Worm (Caenorhabditis elegans): ENCODE results near the gene Y82E9BL.1.

Y82E9BL.1 gene

DNA sequence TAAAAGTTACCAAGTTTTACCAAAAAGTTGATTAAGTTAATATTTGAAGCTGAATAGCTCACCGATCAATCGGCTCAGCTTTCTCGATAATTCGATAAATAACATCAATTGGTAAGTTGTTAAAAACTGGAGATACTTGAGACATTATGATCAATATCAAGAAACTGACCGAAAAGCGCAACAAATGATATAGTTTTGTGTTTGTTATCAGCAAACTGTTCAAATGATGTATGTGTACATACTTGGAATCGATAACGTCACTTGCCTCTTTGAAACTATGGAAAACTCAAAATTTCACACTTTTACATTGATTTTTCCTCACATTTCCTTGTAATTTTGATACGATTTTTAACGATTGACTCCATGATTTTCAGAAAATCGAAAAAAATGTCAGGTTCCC lies 40.2 kb downstream of the Y82E9BL.1 start, which contains the start of the genes fbxa-80 and fbxa-19:
Gene fbxa-80 (minus strand): TSS at position 173 of the 400 bp plus-strand sequence.
Gene fbxa-19 (plus strand): TSS at position 364 of the 400 bp plus-strand sequence.
- no peak for TF ChIP-seq lsy-2 (tag; optimal IDR thresholded peaks at IDR 0.05)
- TF ChIP-seq M03D4.4 (tag; optimal IDR thresholded peaks at IDR 0.05), result no peak
- TF ChIP-seq nhr-237 (tag; optimal IDR thresholded peaks at IDR 0.05), result no peak
- TF ChIP-seq sem-2 (GFP tag; optimal IDR thresholded peaks at IDR 0.05), result no peak
- TF ChIP-seq ceh-39 (tag; optimal IDR thresholded peaks at IDR 0.05), result no peak
- TF ChIP-seq nhr-2 (tag; optimal IDR thresholded peaks at IDR 0.05), result no peak
- no peak for TF ChIP-seq sptf-1 (tag; optimal IDR thresholded peaks at IDR 0.05)
- no peak for TF ChIP-seq mls-2 (tag; optimal IDR thresholded peaks at IDR 0.05)
- TF ChIP-seq unc-62 (GFP tag; optimal IDR thresholded peaks at IDR 0.05), result no peak
- TF ChIP-seq blmp-1 (tag; optimal IDR thresholded peaks at IDR 0.05), result no peak
- TF ChIP-seq mep-1 (tag; optimal IDR thresholded peaks at IDR 0.05), result no peak
- TF ChIP-seq ztf-11 (tag; optimal IDR thresholded peaks at IDR 0.05), result no peak
- no peak for TF ChIP-seq zip-8 (tag; optimal IDR thresholded peaks at IDR 0.05)
- no peak for TF ChIP-seq flh-1 (GFP tag; optimal IDR thresholded peaks at IDR 0.05)

- TF ChIP-seq lsy-2 (tag; optimal IDR thresholded peaks at IDR 0.05) (no peak), sem-2 (GFP tag; optimal IDR thresholded peaks at IDR 0.05) (no peak), mep-1 (tag; optimal IDR thresholded peaks at IDR 0.05) (no peak), pha-4 (tag; optimal IDR thresholded peaks at IDR 0.05) (no peak), unc-120 (tag; optimal IDR thresholded peaks at IDR 0.05; ENCODE audit: poor library complexity, severe bottlenecking) (no peak), ces-1 (GFP tag; optimal IDR thresholded peaks at IDR 0.05) (no peak), cnd-1 (tag; optimal IDR thresholded peaks at IDR 0.05) (no peak)
Measured at ce11 chrIII:1314283-1314682, 40.9 kb downstream of the Y82E9BL.1 start.

DNA sequence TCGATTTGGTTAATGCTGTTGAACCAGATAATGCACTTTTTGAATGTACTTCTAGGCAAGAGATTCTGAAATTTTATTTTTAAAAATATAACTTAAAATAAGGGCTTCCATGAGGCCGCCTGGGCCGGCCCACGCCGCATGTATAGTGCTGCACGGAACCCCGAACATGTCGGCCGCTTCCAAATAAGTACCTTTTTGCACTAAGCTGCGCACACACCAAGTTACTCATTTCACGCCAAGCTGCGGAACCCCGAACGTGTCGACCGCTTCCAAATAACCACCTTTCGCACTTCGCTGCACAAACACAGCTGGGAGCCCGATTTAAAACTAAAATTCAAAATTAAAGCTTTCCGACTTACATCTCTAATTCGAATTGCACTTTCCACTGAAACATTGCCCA lies 43.9 kb downstream of the Y82E9BL.1 start:
- TF ChIP-seq nhr-12 (tag; optimal IDR thresholded peaks at IDR 0.05), result no peak
- no peak for TF ChIP-seq unc-39 (tag; optimal IDR thresholded peaks at IDR 0.05)
- TF ChIP-seq flh-1 (GFP tag; optimal IDR thresholded peaks at IDR 0.05), result no peak
- no peak for TF ChIP-seq ham-2 (GFP tag; optimal IDR thresholded peaks at IDR 0.05)
- no peak for TF ChIP-seq sptf-1 (tag; optimal IDR thresholded peaks at IDR 0.05)
- no peak for TF ChIP-seq lsy-2 (tag; optimal IDR thresholded peaks at IDR 0.05)

ce11 chrIII:1308887-1309286 lies 46.3 kb downstream of the Y82E9BL.1 start, which contains the start of gene Y82E9BL.12:
Gene Y82E9BL.12, plus strand, starts transcription at chrIII:1309187.
- TF ChIP-seq sem-2 (GFP tag; optimal IDR thresholded peaks at IDR 0.05) (no peak), cnd-1 (tag; optimal IDR thresholded peaks at IDR 0.05) (no peak), unc-62 (GFP tag; optimal IDR thresholded peaks at IDR 0.05) (no peak), lin-13 (tag; optimal IDR thresholded peaks at IDR 0.05) (no peak), ceh-39 (tag; optimal IDR thresholded peaks at IDR 0.05) (no peak), tbx-8 (GFP tag; optimal IDR thresholded peaks at IDR 0.05) (no peak), bed-3 (GFP tag; optimal IDR thresholded peaks at IDR 0.05) (no peak), elt-1 (tag; optimal IDR thresholded peaks at IDR 0.05; ENCODE audit: borderline replicate concordance, insufficient read depth) (no peak), nhr-12 (tag; optimal IDR thresholded peaks at IDR 0.05) (no peak), flh-1 (GFP tag; optimal IDR thresholded peaks at IDR 0.05) (no peak), unc-120 (tag; optimal IDR thresholded peaks at IDR 0.05; ENCODE audit: poor library complexity, severe bottlenecking) (no peak), zip-8 (tag; optimal IDR thresholded peaks at IDR 0.05) (no peak), elt-3 (tag; optimal IDR thresholded peaks at IDR 0.05) (no peak), mep-1 (tag; optimal IDR thresholded peaks at IDR 0.05) (no peak)

DNA sequence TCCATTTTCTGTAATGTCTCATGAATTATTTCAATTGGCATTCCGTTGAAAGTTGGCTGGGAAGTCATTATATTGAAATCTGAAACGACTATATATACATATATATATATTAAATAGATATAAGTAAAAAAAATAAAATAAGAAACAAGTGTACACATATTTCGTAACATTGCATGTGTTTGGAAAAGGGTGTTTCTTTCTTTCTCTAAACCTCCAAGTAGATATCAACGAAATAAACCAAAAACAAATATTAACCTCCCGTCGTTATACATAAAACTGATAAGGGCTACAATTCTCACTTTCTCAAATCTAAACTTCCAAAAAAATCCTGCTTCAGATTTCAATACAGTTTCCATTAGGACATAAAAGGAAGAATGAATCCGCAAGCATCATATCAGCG lies 47.0 kb downstream of the Y82E9BL.1 start, which contains the start of gene fbxa-79:
Gene fbxa-79 (minus strand): TSS at position 86 of the 400 bp plus-strand sequence.
- TF ChIP-seq M03D4.4 (tag; optimal IDR thresholded peaks at IDR 0.05), result no peak

DNA sequence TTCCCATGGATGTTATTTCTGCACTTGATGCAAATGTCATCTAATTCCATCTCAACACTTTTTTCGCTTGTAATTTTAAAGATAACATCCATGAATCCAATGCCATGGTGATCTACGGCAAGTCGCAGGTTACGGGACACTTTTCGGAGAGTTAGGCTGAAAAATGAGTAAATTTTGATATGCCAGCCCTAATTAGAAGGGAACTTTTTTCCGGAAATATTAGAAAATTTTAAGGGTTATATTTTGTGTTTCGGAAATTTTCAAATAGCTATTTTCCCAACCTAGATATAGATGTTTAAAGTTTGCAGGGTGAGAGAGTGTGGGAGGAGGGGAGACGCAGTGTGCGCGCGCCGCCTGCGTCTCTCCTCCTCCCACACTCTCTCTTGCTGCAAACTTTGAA lies 47.9 kb downstream of the Y82E9BL.1 start:
- TF ChIP-seq nhr-76 (tag; optimal IDR thresholded peaks at IDR 0.05) (no peak), drap-1 (GFP tag; optimal IDR thresholded peaks at IDR 0.05) (no peak), ham-2 (GFP tag; optimal IDR thresholded peaks at IDR 0.05) (no peak), elt-3 (tag; optimal IDR thresholded peaks at IDR 0.05) (no peak), snpc-4 (tag; optimal IDR thresholded peaks at IDR 0.05) (no peak), sptf-1 (tag; optimal IDR thresholded peaks at IDR 0.05) (no peak), mab-5 (tag; optimal IDR thresholded peaks at IDR 0.05) (no peak), bed-3 (GFP tag; optimal IDR thresholded peaks at IDR 0.05) (no peak), M03D4.4 (tag; optimal IDR thresholded peaks at IDR 0.05) (no peak), mls-2 (tag; optimal IDR thresholded peaks at IDR 0.05) (no peak), unc-39 (tag; optimal IDR thresholded peaks at IDR 0.05) (no peak), pha-4 (tag; optimal IDR thresholded peaks at IDR 0.05) (no peak), nhr-28 (tag; optimal IDR thresholded peaks at IDR 0.05) (no peak), tbx-8 (GFP tag; optimal IDR thresholded peaks at IDR 0.05) (no peak), ceh-39 (tag; optimal IDR thresholded peaks at IDR 0.05) (no peak), ceh-83 (GFP tag; optimal IDR thresholded peaks at IDR 0.05) (no peak), nhr-2 (tag; optimal IDR thresholded peaks at IDR 0.05) (no peak), lin-32 (GFP tag; optimal IDR thresholded peaks at IDR 0.05) (no peak), mep-1 (tag; optimal IDR thresholded peaks at IDR 0.05) (no peak), flh-1 (GFP tag; optimal IDR thresholded peaks at IDR 0.05) (no peak)

Data from whole organism, mixed stage, embryonic.